Fruit fly (Drosophila melanogaster) whole organism: Measurements from ENCODE around the gene CG10738.

Experiments used
- CG8478 ChIP-seq: fragments of >200 bp; optimal IDR thresholded peaks from 2 replicates; lab custom pipeline; 2018; ENCODE audit warnings: inconsistent platforms
- Dll ChIP-seq: fragments of >200 bp; optimal IDR thresholded peaks from 2 replicates; lab custom pipeline; 2017
- EcR ChIP-seq, 2 experiments: fragments of >200 bp; optimal IDR thresholded peaks; 2 replicates each; lab custom pipeline; 2017; ENCODE audit warnings: missing biosample characterization in 2 of 2, missing genetic modification characterization in 2 of 2, missing genetic modification reagents in 2 of 2
- pan ChIP-seq: fragments of >200 bp; optimal IDR thresholded peaks from 2 replicates; lab custom pipeline; 2017
- psq ChIP-seq: fragments of >200 bp; optimal IDR thresholded peaks from 2 replicates; lab custom pipeline; 2017
- usp ChIP-seq: fragments of >200 bp; optimal IDR thresholded peaks from 2 replicates; lab custom pipeline; 2017; ENCODE audit warnings: missing biosample characterization, missing genetic modification characterization, mixed read lengths

CG10738 gene

dm6 chr3L:13424068-13424467 lies 26.5 kb upstream of the CG10738 start, which contains the start of gene CG33263:
TSS of gene CG33263 (minus strand) at chr3L:13424168.
- TF ChIP-seq usp (GFP tag; lab: Kevin White, UChicago) (no peak), pan (lab: Kevin White, UChicago) (no peak), psq (no peak), EcR (GFP tag; optimal IDR thresholded peaks at IDR 0.05; lab: Kevin White, UChicago) (no peak), CG8478 (lab: Kevin White, UChicago) (no peak)

dm6 chr3L:13425571-13425970 lies 25.0 kb upstream of the CG10738 start, which contains the start of gene CG14106:
TSS of gene CG14106 (minus strand) at chr3L:13425671.
- TF ChIP-seq usp (GFP tag; lab: Kevin White, UChicago) (no peak), CG8478 (lab: Kevin White, UChicago) (no peak), Dll (lab: Kevin White, UChicago) (no peak)

- no peak for TF ChIP-seq psq
These were observed 24.0 kb upstream of the CG10738 start, which contains the start of gene CG14105 for dm6 chr3L:13426573-13426972. TSS of gene CG14105 (minus strand) at chr3L:13426673.

- TF ChIP-seq Dll (lab: Kevin White, UChicago) (no peak), CG8478 (lab: Kevin White, UChicago) (no peak), pan (lab: Kevin White, UChicago) (no peak), psq (no peak), EcR (GFP tag; optimal IDR thresholded peaks at IDR 0.05; lab: Kevin White, UChicago) (no peak), usp (GFP tag; lab: Kevin White, UChicago) (no peak)
These were observed 20.4 kb upstream of the CG10738 start for dm6 chr3L:13430171-13430570.

- no peak for TF ChIP-seq psq
- no peak for TF ChIP-seq Dll (lab: Kevin White, UChicago)
- TF ChIP-seq EcR (GFP tag; optimal IDR thresholded peaks at IDR 0.05; lab: Kevin White, UChicago), result no peak
- no peak for TF ChIP-seq CG8478 (lab: Kevin White, UChicago)
- no peak for TF ChIP-seq usp (GFP tag; lab: Kevin White, UChicago)
- TF ChIP-seq pan (lab: Kevin White, UChicago), result no peak
These were observed 17.8 kb upstream of the CG10738 start for dm6 chr3L:13432791-13433190.

- no peak for TF ChIP-seq psq
- no peak for TF ChIP-seq EcR (GFP tag; optimal IDR thresholded peaks at IDR 0.05; lab: Kevin White, UChicago)
- TF ChIP-seq pan (lab: Kevin White, UChicago), result no peak
- no peak for TF ChIP-seq Dll (lab: Kevin White, UChicago)
- no peak for TF ChIP-seq CG8478 (lab: Kevin White, UChicago)
- no peak for TF ChIP-seq usp (GFP tag; lab: Kevin White, UChicago)
These were observed 17.0 kb upstream of the CG10738 start for dm6 chr3L:13433522-13433921.

dm6 chr3L:13435170-13435727 lies 15.3 kb upstream of the CG10738 start, which contains the start of gene CG10713:
TSS of gene CG10713 (minus strand) at chr3L:13435229.
- TF ChIP-seq Dll (lab: Kevin White, UChicago) (no peak), psq (no peak)

dm6 chr3L:13437036-13437435 lies 13.5 kb upstream of the CG10738 start, which contains the start of gene CG10154:
TSS of gene CG10154 (minus strand) at chr3L:13437136.
- TF ChIP-seq CG8478 (lab: Kevin White, UChicago) (no peak), EcR (GFP tag; optimal IDR thresholded peaks at IDR 0.05; lab: Kevin White, UChicago) (no peak), Dll (lab: Kevin White, UChicago) (no peak), usp (GFP tag; lab: Kevin White, UChicago) (no peak), pan (lab: Kevin White, UChicago) (no peak), psq (no peak)

dm6 chr3L:13437654-13438053 lies 12.9 kb upstream of the CG10738 start, which contains the start of gene CG10725:
TSS of gene CG10725 (plus strand) at chr3L:13437954.
- TF ChIP-seq pan (lab: Kevin White, UChicago) (no peak), psq (no peak), Dll (lab: Kevin White, UChicago) (no peak), EcR (GFP tag; optimal IDR thresholded peaks at IDR 0.05; lab: Kevin White, UChicago) (no peak), CG8478 (lab: Kevin White, UChicago) (no peak), usp (GFP tag; lab: Kevin White, UChicago) (no peak)

dm6 chr3L:13440370-13440960 lies 10.1 kb upstream of the CG10738 start, which contains the start of the genes CG10140 and CG14109:
TSS of gene CG10140 (minus strand) at chr3L:13440470.
TSS of gene CG14109 (plus strand) at chr3L:13440910.
- TF ChIP-seq psq, result no peak

- TF ChIP-seq pan (lab: Kevin White, UChicago) (no peak), usp (GFP tag; lab: Kevin White, UChicago) (no peak), EcR (GFP tag; optimal IDR thresholded peaks at IDR 0.05; lab: Kevin White, UChicago) (no peak), psq (no peak), Dll (lab: Kevin White, UChicago) (no peak)
These were observed 8.2 kb upstream of the CG10738 start, which contains the start of gene cmb for dm6 chr3L:13442400-13442799. TSS of gene cmb (plus strand) at chr3L:13442594.

- TF ChIP-seq psq, result no peak
- no peak for TF ChIP-seq pan (lab: Kevin White, UChicago)
- no peak for TF ChIP-seq usp (GFP tag; lab: Kevin White, UChicago)
- TF ChIP-seq CG8478 (lab: Kevin White, UChicago), result no peak
- no peak for TF ChIP-seq Dll (lab: Kevin White, UChicago)
- no peak for TF ChIP-seq EcR (GFP tag; optimal IDR thresholded peaks at IDR 0.05; lab: Kevin White, UChicago)
These were observed 992 bp downstream of the CG10738 start for dm6 chr3L:13451562-13451961.
